Worm (Caenorhabditis elegans) whole organism, L1 larva: ENCODE measurements around the gene amx-1.

Experiments
- C16A3.4 ChIP-seq: fragments of 150-350 bp; optimal IDR thresholded peaks from 2 replicates; lab custom pipeline; 2014; ENCODE audit warnings: missing biosample characterization, missing genetic modification characterization
- F16B12.6 ChIP-seq: fragments of 150-350 bp; optimal IDR thresholded peaks from 2 replicates; lab custom pipeline; 2014; ENCODE audit warnings: missing biosample characterization, missing genetic modification characterization
- Y116A8C.19 ChIP-seq: sonication (generic microtip); optimal IDR thresholded peaks from 2 replicates; lab custom pipeline; 2016; ENCODE audit warnings: missing compliant biosample characterization, missing genetic modification characterization, borderline replicate concordance
- aha-1 ChIP-seq: fragments of 150-350 bp; optimal IDR thresholded peaks from 2 replicates; lab custom pipeline; 2014; ENCODE audit warnings: missing biosample characterization, missing genetic modification characterization
- ama-1 ChIP-seq: fragments of 150-350 bp; optimal IDR thresholded peaks from 2 replicates; lab custom pipeline; 2014
- ceh-82 ChIP-seq, 3 experiments: fragments of 150-350 bp in 1 of 3; sonication (generic microtip) in 2 of 3; optimal IDR thresholded peaks; 2 replicates each; lab custom pipeline; 2014 to 2017; ENCODE audit warnings: missing biosample characterization in 3 of 3, missing genetic modification characterization in 3 of 3
- ceh-90 ChIP-seq: sonication (generic microtip); optimal IDR thresholded peaks from 2 replicates; lab custom pipeline; 2016; ENCODE audit warnings: missing genetic modification characterization, missing compliant biosample characterization
- ces-1 ChIP-seq: fragments of 150-350 bp; optimal IDR thresholded peaks from 2 replicates; lab custom pipeline; 2014; ENCODE audit warnings: missing biosample characterization, missing genetic modification reagents, missing genetic modification characterization
- elt-2 ChIP-seq: sonication (generic microtip); optimal IDR thresholded peaks from 2 replicates; lab custom pipeline; 2016; ENCODE audit warnings: missing genetic modification characterization, mild to moderate bottlenecking, inconsistent platforms, missing compliant biosample characterization, missing genetic modification reagents
- elt-3 ChIP-seq, 6 experiments: fragments of 150-350 bp in 1 of 6; sonication (generic microtip); optimal IDR thresholded peaks; 2 replicates each; lab custom pipeline; 2017 to 2018; ENCODE audit warnings: missing biosample characterization in 6 of 6, missing genetic modification characterization in 6 of 6, inconsistent platforms in 1 of 6
- ets-5 ChIP-seq: fragments of 200-800 bp; sonication (Bioruptor generic); IDR thresholded peaks from 2 replicates; pipeline ENCODE4 v1.3.6; 2022; ENCODE audit warnings: missing genetic modification characterization, missing compliant biosample characterization
- fkh-10 ChIP-seq: sonication (generic microtip); optimal IDR thresholded peaks from 2 replicates; lab custom pipeline; 2017; ENCODE audit warnings: missing biosample characterization, missing genetic modification reagents, missing genetic modification characterization
- fkh-4 ChIP-seq: sonication (generic microtip); optimal IDR thresholded peaks from 2 replicates; lab custom pipeline; 2016; ENCODE audit warnings: missing compliant biosample characterization, missing genetic modification characterization, borderline replicate concordance
- fos-1 ChIP-seq: fragments of 150-350 bp; optimal IDR thresholded peaks from 2 replicates; lab custom pipeline; 2014; ENCODE audit warnings: missing biosample characterization, missing genetic modification characterization
- grh-1 ChIP-seq: fragments of 200-800 bp; sonication (Bioruptor generic); IDR thresholded peaks from 2 replicates; pipeline ENCODE4 v1.3.6; 2022; ENCODE audit warnings: missing genetic modification reagents, missing genetic modification characterization, missing compliant biosample characterization
- hlh-17 ChIP-seq: fragments of 200-800 bp; sonication (Bioruptor generic); optimal IDR thresholded peaks from 2 replicates; lab custom pipeline; 2018; ENCODE audit warnings: missing genetic modification characterization, mild to moderate bottlenecking, missing compliant biosample characterization, moderate library complexity, borderline replicate concordance
- hpl-2 ChIP-seq: fragments of 150-350 bp; optimal IDR thresholded peaks from 2 replicates; lab custom pipeline; 2014; ENCODE audit warnings: missing biosample characterization, missing genetic modification reagents, missing genetic modification characterization
- irx-1 ChIP-seq: sonication (generic microtip); optimal IDR thresholded peaks from 2 replicates; lab custom pipeline; 2016; ENCODE audit warnings: missing genetic modification characterization, missing compliant biosample characterization
- isw-1 ChIP-seq: fragments of 200-800 bp; sonication (Bioruptor generic); IDR thresholded peaks from 2 replicates; pipeline ENCODE4 v1.3.6; 2022; ENCODE audit warnings: missing genetic modification characterization, missing compliant biosample characterization
- lin-13 ChIP-seq: fragments of 150-350 bp; optimal IDR thresholded peaks from 2 replicates; lab custom pipeline; 2014; ENCODE audit warnings: missing biosample characterization, missing genetic modification reagents, missing genetic modification characterization
- lin-14 ChIP-seq: fragments of 200-800 bp; sonication (Bioruptor generic); optimal IDR thresholded peaks from 2 replicates; lab custom pipeline; 2018; ENCODE audit warnings: mild to moderate bottlenecking, missing genetic modification characterization, moderate library complexity, missing compliant biosample characterization
- lin-15B ChIP-seq: fragments of 150-350 bp; sonication (generic microtip); optimal IDR thresholded peaks from 3 replicates; lab custom pipeline; 2014; ENCODE audit warnings: missing biosample characterization, missing genetic modification characterization
- lin-39 ChIP-seq: fragments of 150-350 bp; optimal IDR thresholded peaks from 2 replicates; lab custom pipeline; 2014; ENCODE audit warnings: missing biosample characterization, missing genetic modification reagents, missing genetic modification characterization
- lir-3 ChIP-seq: sonication (generic microtip); optimal IDR thresholded peaks from 2 replicates; lab custom pipeline; 2016; ENCODE audit warnings: mild to moderate bottlenecking, missing genetic modification characterization, moderate library complexity, missing compliant biosample characterization; ENCODE audit not compliant: poor library complexity
- lsy-2 ChIP-seq, 2 experiments: fragments of 150-350 bp; optimal IDR thresholded peaks; 2 replicates each; lab custom pipeline; 2014; ENCODE audit warnings: missing biosample characterization in 2 of 2, missing genetic modification characterization in 2 of 2
- mdl-1 ChIP-seq, 2 experiments: fragments of 150-350 bp; optimal IDR thresholded peaks; 2 replicates each; lab custom pipeline; 2014 to 2017; ENCODE audit warnings: missing biosample characterization in 2 of 2, missing genetic modification characterization in 2 of 2, inconsistent platforms in 1 of 2
- mef-2 ChIP-seq: fragments of 150-350 bp; optimal IDR thresholded peaks from 2 replicates; lab custom pipeline; 2014; ENCODE audit warnings: missing biosample characterization, missing genetic modification characterization
- nhr-11 ChIP-seq: fragments of 150-350 bp; optimal IDR thresholded peaks from 2 replicates; lab custom pipeline; 2014; ENCODE audit warnings: missing biosample characterization, missing genetic modification characterization
- nhr-12 ChIP-seq: sonication (generic microtip); optimal IDR thresholded peaks from 2 replicates; lab custom pipeline; 2017; ENCODE audit warnings: missing biosample characterization, missing genetic modification characterization
- nhr-20 ChIP-seq: sonication (generic microtip); optimal IDR thresholded peaks from 2 replicates; lab custom pipeline; 2016; ENCODE audit warnings: mild to moderate bottlenecking, missing genetic modification characterization, missing compliant biosample characterization
- nhr-237 ChIP-seq: fragments of 150-350 bp; optimal IDR thresholded peaks from 2 replicates; lab custom pipeline; 2014; ENCODE audit warnings: missing biosample characterization, missing genetic modification characterization
- nhr-28 ChIP-seq: fragments of 150-350 bp; optimal IDR thresholded peaks from 2 replicates; lab custom pipeline; 2014; ENCODE audit warnings: missing biosample characterization, missing genetic modification characterization
- nhr-47 ChIP-seq: sonication (generic microtip); optimal IDR thresholded peaks from 2 replicates; lab custom pipeline; 2016; ENCODE audit warnings: mild to moderate bottlenecking, missing genetic modification characterization, moderate library complexity, missing compliant biosample characterization
- nhr-71 ChIP-seq: sonication (generic microtip); optimal IDR thresholded peaks from 2 replicates; lab custom pipeline; 2016; ENCODE audit warnings: mild to moderate bottlenecking, missing genetic modification characterization, moderate library complexity, missing compliant biosample characterization
- nhr-76 ChIP-seq: sonication (generic microtip); optimal IDR thresholded peaks from 2 replicates; lab custom pipeline; 2017; ENCODE audit warnings: missing biosample characterization, missing genetic modification characterization
- nhr-84 ChIP-seq: sonication (generic microtip); optimal IDR thresholded peaks from 2 replicates; lab custom pipeline; 2017; ENCODE audit warnings: missing biosample characterization, missing genetic modification characterization
- nhr-85 ChIP-seq: sonication (generic microtip); peaks from one replicate; lab custom pipeline; 2016; ENCODE audit warnings: missing genetic modification characterization, inconsistent platforms, missing compliant biosample characterization
- nhr-90 ChIP-seq: sonication (generic microtip); optimal IDR thresholded peaks from 2 replicates; lab custom pipeline; 2016; ENCODE audit warnings: mild to moderate bottlenecking, missing genetic modification characterization, missing compliant biosample characterization; ENCODE audit not compliant: poor library complexity
- pax-3 ChIP-seq: fragments of 200-800 bp; sonication (Bioruptor generic); optimal IDR thresholded peaks from 2 replicates; lab custom pipeline; 2018; ENCODE audit warnings: mild to moderate bottlenecking, missing genetic modification characterization, moderate library complexity, missing compliant biosample characterization
- pqm-1 ChIP-seq: sonication (generic microtip); optimal IDR thresholded peaks from 3 replicates; lab custom pipeline; 2017; ENCODE audit warnings: missing biosample characterization, missing genetic modification characterization
- rnt-1 ChIP-seq: sonication (generic microtip); optimal IDR thresholded peaks from 2 replicates; lab custom pipeline; 2016; ENCODE audit warnings: mild to moderate bottlenecking, missing genetic modification characterization, moderate library complexity, missing compliant biosample characterization
- snpc-4 ChIP-seq: fragments of 150-350 bp; optimal IDR thresholded peaks from 2 replicates; lab custom pipeline; 2014; ENCODE audit warnings: missing biosample characterization, missing genetic modification characterization
- snu-23 ChIP-seq: sonication (generic microtip); optimal IDR thresholded peaks from 2 replicates; lab custom pipeline; 2016; ENCODE audit warnings: missing genetic modification characterization, missing compliant biosample characterization
- sox-4 ChIP-seq: sonication (generic microtip); optimal IDR thresholded peaks from 2 replicates; lab custom pipeline; 2016; ENCODE audit warnings: missing genetic modification characterization, missing compliant biosample characterization
- sptf-1 ChIP-seq: fragments of 150-350 bp; optimal IDR thresholded peaks from 2 replicates; lab custom pipeline; 2014; ENCODE audit warnings: missing biosample characterization, missing genetic modification characterization
- sup-37 ChIP-seq: fragments of 200-800 bp; sonication (Bioruptor generic); optimal IDR thresholded peaks from 2 replicates; lab custom pipeline; 2018; ENCODE audit warnings: mild to moderate bottlenecking, missing genetic modification characterization, missing compliant biosample characterization
- tbx-2 ChIP-seq: sonication (generic microtip); optimal IDR thresholded peaks from 2 replicates; lab custom pipeline; 2016; ENCODE audit warnings: missing genetic modification characterization, missing compliant biosample characterization
- tlp-1 ChIP-seq: fragments of 150-350 bp; optimal IDR thresholded peaks from 2 replicates; lab custom pipeline; 2014; ENCODE audit warnings: missing biosample characterization, missing genetic modification characterization
- unc-130 ChIP-seq: fragments of 150-350 bp; optimal IDR thresholded peaks from 2 replicates; lab custom pipeline; 2017; ENCODE audit warnings: missing biosample characterization, missing genetic modification characterization, inconsistent platforms
- unc-30 ChIP-seq: sonication (generic microtip); optimal IDR thresholded peaks from 2 replicates; lab custom pipeline; 2017; ENCODE audit warnings: missing biosample characterization, missing genetic modification characterization
- unc-98 ChIP-seq: fragments of 200-800 bp; sonication (Bioruptor generic); IDR thresholded peaks from 2 replicates; pipeline ENCODE4 v1.3.6; 2022; ENCODE audit warnings: missing genetic modification characterization, missing compliant biosample characterization
- vab-15 ChIP-seq: sonication (generic microtip); optimal IDR thresholded peaks from 2 replicates; lab custom pipeline; 2017; ENCODE audit warnings: missing genotype, mild to moderate bottlenecking, missing genetic modification characterization, missing compliant biosample characterization

The amx-1 gene

ce11 chrIII:3774550-3774949 lies 47.7 kb upstream of the amx-1 start:
- peak; percentile 2 for TF ChIP-seq rnt-1 (tag; lab: Kevin White, UChicago)
- peak; percentile 58 for TF ChIP-seq nhr-85 (tag; lab: Kevin White, UChicago)
- peak; percentile 47 for TF ChIP-seq lin-14 (GFP tag; lab: Kevin White, UChicago)
- TF ChIP-seq nhr-47 (tag; lab: Kevin White, UChicago): no peak
- no peak for TF ChIP-seq irx-1 (tag; lab: Kevin White, UChicago)
- TF ChIP-seq nhr-76 (tag; lab: Kevin White, UChicago): no peak
- TF ChIP-seq nhr-237 (tag; lab: Kevin White, UChicago): no peak
- no peak for TF ChIP-seq lin-13

- TF ChIP-seq nhr-90 (tag; lab: Kevin White, UChicago) (no peak), ces-1 (GFP tag; lab: Kevin White, UChicago) (no peak), tlp-1 (tag; lab: Kevin White, UChicago) (no peak), lir-3 (tag; lab: Kevin White, UChicago) (no peak), nhr-28 (no peak), snpc-4 (no peak), sptf-1 (tag; lab: Kevin White, UChicago) (no peak), snu-23 (peak; percentile 21), nhr-12 (no peak), lin-15B (tag; lab: Kevin White, UChicago) (no peak), tbx-2 (tag; lab: Kevin White, UChicago) (no peak), irx-1 (tag; lab: Kevin White, UChicago) (no peak), ets-5 (no peak), fkh-4 (tag; lab: Kevin White, UChicago) (no peak), C16A3.4 (tag; lab: Kevin White, UChicago) (no peak), nhr-20 (tag; lab: Kevin White, UChicago) (no peak), grh-1 (GFP tag; lab: Robert Waterston, UW) (no peak), unc-98 (no peak), lsy-2 (tag; optimal IDR thresholded peaks at IDR 0.05; lab: Kevin White, UChicago) (peak; percentile 8 to 20), hlh-17 (GFP tag; lab: Kevin White, UChicago) (no peak), fkh-10 (GFP tag; lab: Kevin White, UChicago) (no peak), pqm-1 (tag; lab: Kevin White, UChicago) (no peak), sox-4 (tag; lab: Kevin White, UChicago) (no peak), F16B12.6 (tag; lab: Kevin White, UChicago) (no peak), vab-15 (tag; lab: Kevin White, UChicago) (no peak), mef-2 (no peak), nhr-47 (tag; lab: Kevin White, UChicago) (no peak), pax-3 (no peak), nhr-11 (tag; lab: Kevin White, UChicago) (no peak), nhr-76 (tag; lab: Kevin White, UChicago) (no peak), sup-37 (GFP tag; lab: Kevin White, UChicago) (no peak), lin-39 (tag; lab: Kevin White, UChicago) (no peak), isw-1 (GFP tag; lab: Robert Waterston, UW) (no peak), ceh-82 (tag; optimal IDR thresholded peaks at IDR 0.05; lab: Kevin White, UChicago) (no peak), ama-1 (no peak), mdl-1 (tag; optimal IDR thresholded peaks at IDR 0.05; lab: Kevin White, UChicago) (peak in 1 of 2 experiments; percentile 46), ceh-90 (tag; lab: Kevin White, UChicago) (no peak), fos-1 (tag; lab: Kevin White, UChicago) (no peak), unc-130 (peak; percentile 27), elt-2 (tag; lab: Kevin White, UChicago) (no peak), unc-30 (tag; lab: Kevin White, UChicago) (no peak), nhr-71 (tag; lab: Kevin White, UChicago) (peak; percentile 58), Y116A8C.19 (tag; lab: Kevin White, UChicago) (no peak), aha-1 (tag; lab: Kevin White, UChicago) (no peak), elt-3 (tag; optimal IDR thresholded peaks at IDR 0.05; lab: Kevin White, UChicago) (no peak), nhr-84 (no peak), hpl-2 (no peak)
Measured at ce11 chrIII:3781827-3782226, 40.4 kb upstream of the amx-1 start.
